Worm (Caenorhabditis elegans) whole organism, mixed stage, embryonic: Measurements from ENCODE around the gene F49E8.8.
A peak's percentile ranks its signal among the peaks of the same experiment; 100 is the strongest.

Experiments used
- ces-1 ChIP-seq: fragments of 150-350 bp; optimal IDR thresholded peaks from 2 replicates; lab custom pipeline; 2014; ENCODE audit warnings: missing biosample characterization, missing genetic modification reagents, missing genetic modification characterization
- elt-1 ChIP-seq: sonication (generic microtip); optimal IDR thresholded peaks from 2 replicates; lab custom pipeline; 2017; ENCODE audit warnings: missing genetic modification characterization, mild to moderate bottlenecking, missing compliant biosample characterization, antibody characterized with exemption, moderate library complexity, borderline replicate concordance; ENCODE audit not compliant: insufficient read depth
- mab-5 ChIP-seq: fragments of 150-350 bp; optimal IDR thresholded peaks from 2 replicates; lab custom pipeline; 2014; ENCODE audit warnings: missing biosample characterization, missing genetic modification characterization
- mep-1 ChIP-seq: fragments of 150-350 bp; optimal IDR thresholded peaks from 2 replicates; lab custom pipeline; 2017; ENCODE audit warnings: missing biosample characterization, missing genetic modification reagents, missing genetic modification characterization, inconsistent platforms
- nhr-12 ChIP-seq: fragments of 150-350 bp; optimal IDR thresholded peaks from 2 replicates; lab custom pipeline; 2014; ENCODE audit warnings: missing biosample characterization, missing genetic modification characterization
- pha-4 ChIP-seq: fragments of 150-350 bp; optimal IDR thresholded peaks from 2 replicates; lab custom pipeline; 2018; ENCODE audit warnings: missing biosample characterization, missing genetic modification reagents, missing genetic modification characterization
- unc-120 ChIP-seq: sonication (generic microtip); optimal IDR thresholded peaks from 2 replicates; lab custom pipeline; 2017; ENCODE audit warnings: missing genetic modification characterization, missing compliant biosample characterization; ENCODE audit not compliant: poor library complexity, severe bottlenecking
- unc-39 ChIP-seq: fragments of 150-350 bp; optimal IDR thresholded peaks from 2 replicates; lab custom pipeline; 2014; ENCODE audit warnings: missing biosample characterization, missing genetic modification characterization
- unc-62 ChIP-seq: fragments of 150-350 bp; optimal IDR thresholded peaks from 2 replicates; lab custom pipeline; 2014; ENCODE audit warnings: missing biosample characterization, missing genetic modification reagents, missing genetic modification characterization
- ztf-11 ChIP-seq: fragments of 150-350 bp; optimal IDR thresholded peaks from 2 replicates; lab custom pipeline; 2014; ENCODE audit warnings: missing biosample characterization, missing genetic modification characterization

- no peak for TF ChIP-seq mab-5 (tag; lab: Kevin White, UChicago)
- peak; percentile 24 for TF ChIP-seq nhr-12 (tag; lab: Kevin White, UChicago)
- peak; percentile 92 for TF ChIP-seq pha-4
- TF ChIP-seq elt-1 (tag; lab: Kevin White, UChicago), result no peak
- no peak for TF ChIP-seq ztf-11 (tag; lab: Kevin White, UChicago)
- TF ChIP-seq unc-120 (tag; lab: Kevin White, UChicago), result peak; percentile 84
- peak; percentile 15 for TF ChIP-seq unc-62 (GFP tag; lab: Kevin White, UChicago)
- peak; percentile 87 for TF ChIP-seq mep-1 (tag; lab: Kevin White, UChicago)
- TF ChIP-seq unc-39 (tag; lab: Kevin White, UChicago), result no peak
- TF ChIP-seq ces-1, result peak; percentile 95
These were observed 23.7 kb downstream of the F49E8.8 start, which contains the start of the genes cec-5 and nol-10 for ce11 chrIV:7580062-7580614.
